Worm (Caenorhabditis elegans) whole organism, L3 larva: Measurements from ENCODE around the gene gon-4.

Source experiments
- ceh-82 ChIP-seq: fragments of 150-350 bp; optimal IDR thresholded peaks from 2 replicates; lab custom pipeline; 2014; ENCODE audit warnings: missing biosample characterization, missing genetic modification characterization
- egl-27 ChIP-seq: sonication (generic microtip); optimal IDR thresholded peaks from 4 replicates; lab custom pipeline; 2017; ENCODE audit warnings: missing biosample characterization, missing genetic modification reagents, missing genetic modification characterization
- elt-1 ChIP-seq: fragments of 150-350 bp; optimal IDR thresholded peaks from 2 replicates; lab custom pipeline; 2014; ENCODE audit warnings: missing biosample characterization, missing genetic modification characterization
- elt-3 ChIP-seq, 3 experiments: fragments of 150-350 bp in 1 of 3; sonication (generic microtip) in 2 of 3; optimal IDR thresholded peaks; 2 replicates in 2 of 3; 4 replicates in 1 of 3; lab custom pipeline; 2014 to 2017; ENCODE audit warnings: missing biosample characterization in 3 of 3, missing genetic modification characterization in 3 of 3
- fos-1 ChIP-seq: fragments of 150-350 bp; optimal IDR thresholded peaks from 2 replicates; lab custom pipeline; 2014; ENCODE audit warnings: missing biosample characterization, missing genetic modification characterization
- lin-39 ChIP-seq: fragments of 150-350 bp; optimal IDR thresholded peaks from 2 replicates; lab custom pipeline; 2018; ENCODE audit warnings: missing biosample characterization, missing genetic modification reagents, missing genetic modification characterization
- lsy-12 ChIP-seq: sonication (generic microtip); optimal IDR thresholded peaks from 2 replicates; lab custom pipeline; 2016; ENCODE audit warnings: mild to moderate bottlenecking, missing genetic modification characterization, missing compliant biosample characterization
- nfya-1 ChIP-seq: sonication (generic microtip); optimal IDR thresholded peaks from 2 replicates; lab custom pipeline; 2017; ENCODE audit warnings: missing genetic modification characterization, mild to moderate bottlenecking, missing compliant biosample characterization, antibody characterized with exemption, moderate library complexity; ENCODE audit not compliant: insufficient read depth
- nhr-11 ChIP-seq: fragments of 150-350 bp; optimal IDR thresholded peaks from 2 replicates; lab custom pipeline; 2014; ENCODE audit warnings: missing biosample characterization, missing genetic modification characterization
- nhr-12 ChIP-seq: fragments of 150-350 bp; optimal IDR thresholded peaks from 2 replicates; lab custom pipeline; 2014; ENCODE audit warnings: missing biosample characterization, missing genetic modification characterization
- nhr-23 ChIP-seq: fragments of 150-350 bp; optimal IDR thresholded peaks from 2 replicates; lab custom pipeline; 2014; ENCODE audit warnings: missing biosample characterization, missing genetic modification reagents, missing genetic modification characterization
- unc-62 ChIP-seq: fragments of 150-350 bp; sonication (generic microtip); optimal IDR thresholded peaks from 4 replicates; lab custom pipeline; 2014; ENCODE audit warnings: missing biosample characterization, missing genetic modification reagents, missing genetic modification characterization
- ztf-4 ChIP-seq: fragments of 150-350 bp; optimal IDR thresholded peaks from 2 replicates; lab custom pipeline; 2014; ENCODE audit warnings: missing biosample characterization, missing genetic modification characterization

ce11 chrIV:10251764-10252163 lies 54.1 kb downstream of the gon-4 start:
- no peak for TF ChIP-seq fos-1 (tag; lab: Kevin White, UChicago)
- TF ChIP-seq lsy-12 (tag; lab: Kevin White, UChicago): no peak
- TF ChIP-seq ztf-4 (tag; lab: Kevin White, UChicago): no peak
- TF ChIP-seq ceh-82 (tag; lab: Kevin White, UChicago): no peak
- no peak for TF ChIP-seq lin-39 (tag; lab: Kevin White, UChicago)
- TF ChIP-seq elt-1 (tag; lab: Kevin White, UChicago): no peak
- TF ChIP-seq egl-27 (tag; lab: Kevin White, UChicago): no peak
- no peak for TF ChIP-seq unc-62
- no peak for TF ChIP-seq nhr-23 (tag; lab: Kevin White, UChicago)
- TF ChIP-seq nhr-11: no peak
- TF ChIP-seq nfya-1 (tag; lab: Kevin White, UChicago): no peak
- no peak for TF ChIP-seq nhr-12 (tag; lab: Kevin White, UChicago)
- TF ChIP-seq elt-3 (tag; optimal IDR thresholded peaks at IDR 0.05; lab: Kevin White, UChicago): no peak
